Worm (Caenorhabditis elegans) whole organism, late embryonic: ENCODE results near the gene srz-11.
A peak's percentile ranks its signal among the peaks of the same experiment; 100 is the strongest.

Experiments
- C08G9.2 ChIP-seq: sonication (generic microtip); optimal IDR thresholded peaks from 2 replicates; lab custom pipeline; 2016; ENCODE audit warnings: mild to moderate bottlenecking, missing genetic modification characterization, moderate library complexity, missing compliant biosample characterization
- F13H6.1 ChIP-seq: sonication (generic microtip); optimal IDR thresholded peaks from 2 replicates; lab custom pipeline; 2016; ENCODE audit warnings: missing genetic modification characterization, missing compliant biosample characterization
- K02D7.2 ChIP-seq: sonication (generic microtip); optimal IDR thresholded peaks from 2 replicates; lab custom pipeline; 2017; ENCODE audit warnings: mild to moderate bottlenecking, missing genetic modification characterization, missing compliant biosample characterization
- T23F11.4 ChIP-seq: fragments of 200-800 bp; sonication (Bioruptor generic); optimal IDR thresholded peaks from 2 replicates; lab custom pipeline; 2018; ENCODE audit warnings: mild to moderate bottlenecking, missing genetic modification characterization, missing compliant biosample characterization
- ama-1 ChIP-seq: fragments of 150-350 bp; optimal IDR thresholded peaks from 2 replicates; lab custom pipeline; 2014
- ceh-18 ChIP-seq: sonication (generic microtip); optimal IDR thresholded peaks from 2 replicates; lab custom pipeline; 2016; ENCODE audit warnings: missing genetic modification characterization, missing compliant biosample characterization
- ceh-19 ChIP-seq: fragments of 200-800 bp; sonication (Bioruptor generic); optimal IDR thresholded peaks from 2 replicates; lab custom pipeline; 2018; ENCODE audit warnings: mild to moderate bottlenecking, missing genetic modification characterization, missing compliant biosample characterization
- ceh-2 ChIP-seq: sonication (generic microtip); optimal IDR thresholded peaks from 2 replicates; lab custom pipeline; 2016; ENCODE audit warnings: missing genotype, missing genetic modification characterization, missing compliant biosample characterization
- ceh-22 ChIP-seq: sonication (generic microtip); optimal IDR thresholded peaks from 2 replicates; lab custom pipeline; 2017; ENCODE audit warnings: missing biosample characterization, missing genetic modification characterization
- ceh-30 ChIP-seq: fragments of 150-350 bp; optimal IDR thresholded peaks from 2 replicates; lab custom pipeline; 2014; ENCODE audit warnings: missing biosample characterization, missing genetic modification characterization
- ceh-31 ChIP-seq: sonication (generic microtip); optimal IDR thresholded peaks from 2 replicates; lab custom pipeline; 2016; ENCODE audit warnings: missing genetic modification characterization, missing compliant biosample characterization
- ceh-45 ChIP-seq: fragments of 200-800 bp; sonication (Bioruptor generic); IDR thresholded peaks from 2 replicates; pipeline ENCODE4 v1.3.6; 2022; ENCODE audit warnings: missing genetic modification reagents, missing genetic modification characterization, missing compliant biosample characterization
- ceh-48 ChIP-seq: sonication (generic microtip); optimal IDR thresholded peaks from 2 replicates; lab custom pipeline; 2016; ENCODE audit warnings: missing genetic modification characterization, inconsistent platforms, missing compliant biosample characterization
- che-1 ChIP-seq: sonication (generic microtip); optimal IDR thresholded peaks from 2 replicates; lab custom pipeline; 2016; ENCODE audit warnings: mild to moderate bottlenecking, missing genetic modification characterization, missing compliant biosample characterization
- dmd-4 ChIP-seq: sonication (generic microtip); optimal IDR thresholded peaks from 2 replicates; lab custom pipeline; 2016; ENCODE audit warnings: borderline replicate concordance, missing genetic modification characterization, missing compliant biosample characterization
- elt-4 ChIP-seq: sonication (generic microtip); optimal IDR thresholded peaks from 2 replicates; lab custom pipeline; 2016; ENCODE audit warnings: missing genetic modification characterization, missing compliant biosample characterization
- ets-4 ChIP-seq: sonication (generic microtip); optimal IDR thresholded peaks from 2 replicates; lab custom pipeline; 2016; ENCODE audit warnings: missing genetic modification characterization, missing compliant biosample characterization
- eyg-1 ChIP-seq: sonication (generic microtip); optimal IDR thresholded peaks from 2 replicates; lab custom pipeline; 2016; ENCODE audit warnings: missing genotype, missing genetic modification characterization, missing compliant biosample characterization
- fax-1 ChIP-seq: sonication (generic microtip); optimal IDR thresholded peaks from 2 replicates; lab custom pipeline; 2016; ENCODE audit warnings: missing genotype, missing genetic modification characterization, missing compliant biosample characterization
- fkh-10 ChIP-seq: fragments of 150-350 bp; optimal IDR thresholded peaks from 2 replicates; lab custom pipeline; 2014; ENCODE audit warnings: missing biosample characterization, missing genetic modification reagents, missing genetic modification characterization
- fkh-6 ChIP-seq: sonication (generic microtip); optimal IDR thresholded peaks from 2 replicates; lab custom pipeline; 2016; ENCODE audit warnings: missing genetic modification characterization, missing compliant biosample characterization
- hlh-13 ChIP-seq: fragments of 200-800 bp; sonication (Bioruptor generic); optimal IDR thresholded peaks from 2 replicates; lab custom pipeline; 2018; ENCODE audit warnings: mild to moderate bottlenecking, missing genetic modification characterization, missing compliant biosample characterization
- hlh-30 ChIP-seq: sonication (generic microtip); optimal IDR thresholded peaks from 2 replicates; lab custom pipeline; 2017; ENCODE audit warnings: antibody characterized with exemption, missing genetic modification characterization, missing compliant biosample characterization; ENCODE audit not compliant: insufficient read depth
- hlh-8 ChIP-seq: sonication (generic microtip); optimal IDR thresholded peaks from 2 replicates; lab custom pipeline; 2016; ENCODE audit warnings: missing genotype, missing genetic modification characterization, missing compliant biosample characterization
- lin-11 ChIP-seq: fragments of 200-800 bp; sonication (Bioruptor generic); optimal IDR thresholded peaks from 2 replicates; lab custom pipeline; 2018; ENCODE audit warnings: mild to moderate bottlenecking, missing genetic modification characterization, missing compliant biosample characterization
- nhr-232 ChIP-seq: sonication (generic microtip); optimal IDR thresholded peaks from 2 replicates; lab custom pipeline; 2016; ENCODE audit warnings: missing genetic modification characterization, missing compliant biosample characterization
- odd-2 ChIP-seq: sonication (generic microtip); optimal IDR thresholded peaks from 2 replicates; lab custom pipeline; 2017; ENCODE audit warnings: antibody characterized with exemption, mild to moderate bottlenecking, missing genetic modification characterization, missing compliant biosample characterization
- pat-9 ChIP-seq: fragments of 200-800 bp; sonication (Bioruptor generic); optimal IDR thresholded peaks from 2 replicates; lab custom pipeline; 2018; ENCODE audit warnings: mild to moderate bottlenecking, missing genetic modification characterization, moderate library complexity, missing compliant biosample characterization
- pax-1 ChIP-seq: fragments of 150-350 bp; optimal IDR thresholded peaks from 2 replicates; lab custom pipeline; 2014; ENCODE audit warnings: missing biosample characterization, missing genetic modification characterization
- pha-2 ChIP-seq: sonication (generic microtip); optimal IDR thresholded peaks from 2 replicates; lab custom pipeline; 2017; ENCODE audit warnings: mild to moderate bottlenecking, missing genetic modification characterization, missing compliant biosample characterization
- pha-4 ChIP-seq: fragments of 150-350 bp; optimal IDR thresholded peaks from 2 replicates; lab custom pipeline; 2018; ENCODE audit warnings: missing biosample characterization, missing genetic modification reagents, missing genetic modification characterization
- sdc-2 ChIP-seq: sonication (generic microtip); optimal IDR thresholded peaks from 2 replicates; lab custom pipeline; 2016; ENCODE audit warnings: missing genotype, missing genetic modification characterization, missing compliant biosample characterization
- sox-4 ChIP-seq: sonication (generic microtip); optimal IDR thresholded peaks from 2 replicates; lab custom pipeline; 2017; ENCODE audit warnings: mild to moderate bottlenecking, missing genetic modification characterization, inconsistent platforms, missing compliant biosample characterization
- syd-9 ChIP-seq: sonication (generic microtip); optimal IDR thresholded peaks from 2 replicates; lab custom pipeline; 2016; ENCODE audit warnings: mild to moderate bottlenecking, missing genetic modification characterization, moderate library complexity, missing compliant biosample characterization
- tbx-7 ChIP-seq: sonication (generic microtip); optimal IDR thresholded peaks from 2 replicates; lab custom pipeline; 2016; ENCODE audit warnings: missing genotype, missing genetic modification characterization, missing compliant biosample characterization
- unc-3 ChIP-seq, 2 experiments: fragments of 200-800 bp in 1 of 2; sonication (Bioruptor generic) in 1 of 2; sonication (generic microtip) in 1 of 2; conservative IDR thresholded peaks in 1 of 2; optimal IDR thresholded peaks in 1 of 2; 2 replicates each; pipeline versions ENCODE4 v1.3.6 to Lab custom; 2016 to 2022; ENCODE audit warnings: missing compliant biosample characterization in 2 of 2, missing genetic modification characterization in 2 of 2, missing genetic modification reagents in 1 of 2
- unc-86 ChIP-seq: sonication (generic microtip); optimal IDR thresholded peaks from 2 replicates; lab custom pipeline; 2016; ENCODE audit warnings: missing genetic modification characterization, missing compliant biosample characterization
- zip-5 ChIP-seq: sonication (generic microtip); optimal IDR thresholded peaks from 2 replicates; lab custom pipeline; 2016; ENCODE audit warnings: missing genetic modification characterization, missing compliant biosample characterization
- ztf-16 ChIP-seq: sonication (generic microtip); optimal IDR thresholded peaks from 2 replicates; lab custom pipeline; 2017; ENCODE audit warnings: missing genetic modification characterization, missing compliant biosample characterization

Gene srz-11

DNA sequence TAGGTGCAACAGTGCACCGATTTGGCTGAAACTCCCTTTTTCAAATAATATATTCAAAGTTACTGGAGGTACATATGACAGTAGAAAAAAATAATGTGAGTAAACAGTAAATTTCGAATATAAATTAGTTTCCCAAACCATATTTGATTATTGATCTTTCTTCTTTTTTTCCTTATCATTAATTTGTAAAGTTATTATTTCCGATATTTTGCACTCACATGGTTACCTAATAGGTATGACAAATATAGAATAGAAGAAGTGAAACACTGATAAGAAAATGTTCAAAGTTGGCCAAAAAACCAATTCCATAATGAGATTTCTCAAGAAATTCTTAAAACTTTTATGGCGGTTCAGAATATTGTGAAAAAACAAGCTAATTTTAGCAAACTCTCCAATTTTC is 23.1 kb upstream of the srz-11 start:
- TF ChIP-seq pha-4 (no peak), elt-4 (tag; lab: Kevin White, UChicago) (no peak), ets-4 (tag; lab: Kevin White, UChicago) (no peak), lin-11 (tag; lab: Kevin White, UChicago) (no peak), fkh-10 (GFP tag; lab: Kevin White, UChicago) (no peak), ceh-30 (tag; lab: Kevin White, UChicago) (no peak), zip-5 (no peak), ztf-16 (tag; lab: Kevin White, UChicago) (no peak), tbx-7 (tag; lab: Kevin White, UChicago) (no peak), C08G9.2 (tag; lab: Kevin White, UChicago) (no peak), unc-86 (tag; lab: Kevin White, UChicago) (no peak)

DNA sequence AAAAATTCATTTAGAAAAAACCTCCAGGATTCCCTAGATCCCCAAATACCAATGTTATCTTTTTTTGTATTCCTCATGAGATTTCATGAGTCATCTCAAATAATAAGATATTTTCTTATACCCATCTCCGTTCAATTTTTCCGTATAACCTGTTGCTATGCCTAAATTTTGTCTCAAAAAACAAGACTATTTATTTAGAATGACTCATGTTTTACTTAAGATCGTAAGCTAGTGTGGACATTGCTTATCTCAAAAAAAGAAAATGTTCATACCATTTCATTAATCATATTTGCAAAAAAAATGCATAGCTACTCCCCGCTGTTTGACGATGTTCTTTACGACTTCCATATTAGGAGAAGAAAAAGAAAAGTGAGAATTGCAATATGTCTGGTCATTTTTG is 22.6 kb upstream of the srz-11 start, which contains the start of gene K08F9.3:
Gene K08F9.3 (plus strand): TSS at position 301 of the 400 bp plus-strand sequence.
- TF ChIP-seq ztf-16 (tag; lab: Kevin White, UChicago) (no peak), ceh-19 (no peak), elt-4 (tag; lab: Kevin White, UChicago) (no peak), ceh-22 (tag; lab: Kevin White, UChicago) (no peak), T23F11.4 (GFP tag; lab: Kevin White, UChicago) (no peak), sox-4 (tag; lab: Kevin White, UChicago) (no peak), che-1 (no peak), pat-9 (tag; lab: Kevin White, UChicago) (no peak)

DNA sequence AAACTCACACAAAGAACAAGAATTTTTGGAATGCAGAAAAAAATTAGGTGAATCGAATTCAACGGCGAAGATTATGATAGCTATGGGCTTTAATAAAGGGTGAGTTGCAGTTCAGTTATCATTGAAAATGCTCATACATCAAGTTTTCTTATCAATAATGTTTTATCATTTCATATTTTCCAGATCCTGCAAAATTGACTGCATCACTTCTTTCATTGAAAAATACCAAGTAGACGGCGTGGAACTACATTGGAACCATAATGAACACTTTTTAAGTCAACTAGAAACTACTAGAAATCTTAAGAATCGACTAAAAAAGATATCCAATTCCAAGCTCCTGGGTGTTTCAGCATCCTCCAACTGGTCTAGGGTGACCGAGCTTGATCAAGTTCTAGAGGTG is 19.6 kb upstream of the srz-11 start, which contains the start of gene K08F9.1:
Gene K08F9.1 (minus strand): TSS at position 101 of the 400 bp plus-strand sequence.
- TF ChIP-seq ceh-48 (no peak), F13H6.1 (tag; lab: Kevin White, UChicago) (no peak), K02D7.2 (tag; lab: Kevin White, UChicago) (no peak), nhr-232 (tag; lab: Kevin White, UChicago) (no peak), fax-1 (tag; lab: Kevin White, UChicago) (no peak), ceh-2 (no peak), odd-2 (tag; lab: Kevin White, UChicago) (no peak), hlh-13 (GFP tag; lab: Kevin White, UChicago) (no peak), hlh-8 (no peak), fkh-6 (tag; lab: Kevin White, UChicago) (no peak)
- TF ChIP-seq, all 69 proteins: peak for 0

DNA sequence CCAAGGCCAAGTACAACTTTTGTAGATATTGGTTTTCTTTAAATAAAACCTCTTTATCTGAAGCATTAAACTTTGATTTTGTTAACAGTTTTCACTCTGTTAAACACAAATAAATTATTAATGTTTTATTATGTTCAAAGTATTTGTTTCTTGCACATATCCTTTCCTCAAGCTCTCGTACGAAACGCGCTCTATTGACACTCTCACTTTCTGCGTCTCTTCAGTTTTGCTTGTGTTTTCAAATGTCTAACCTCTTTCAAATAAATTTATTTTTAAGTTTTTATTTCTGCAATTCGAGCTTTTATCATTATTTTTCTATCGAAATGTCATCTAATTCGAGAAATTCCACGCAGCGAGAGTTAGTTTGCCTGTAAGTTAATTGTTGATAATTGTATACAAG is 19.1 kb upstream of the srz-11 start, which contains the start of gene K08F9.4:
Gene K08F9.4 (plus strand): TSS at position 222 of the 400 bp plus-strand sequence.
- no peak for TF ChIP-seq sdc-2 (tag; lab: Kevin White, UChicago)
- TF ChIP-seq ceh-48, result no peak
- TF ChIP-seq pax-1 (tag; lab: Kevin White, UChicago), result peak; percentile 54
- no peak for TF ChIP-seq fkh-6 (tag; lab: Kevin White, UChicago)
- no peak for TF ChIP-seq ets-4 (tag; lab: Kevin White, UChicago)
- no peak for TF ChIP-seq ceh-18 (tag; lab: Kevin White, UChicago)
- TF ChIP-seq unc-86 (tag; lab: Kevin White, UChicago), result no peak
- no peak for TF ChIP-seq pha-2
- TF ChIP-seq che-1, result no peak
- no peak for TF ChIP-seq dmd-4
- peak; percentile 16 for TF ChIP-seq ceh-31 (tag; lab: Kevin White, UChicago)
- no peak for TF ChIP-seq C08G9.2 (tag; lab: Kevin White, UChicago)

DNA sequence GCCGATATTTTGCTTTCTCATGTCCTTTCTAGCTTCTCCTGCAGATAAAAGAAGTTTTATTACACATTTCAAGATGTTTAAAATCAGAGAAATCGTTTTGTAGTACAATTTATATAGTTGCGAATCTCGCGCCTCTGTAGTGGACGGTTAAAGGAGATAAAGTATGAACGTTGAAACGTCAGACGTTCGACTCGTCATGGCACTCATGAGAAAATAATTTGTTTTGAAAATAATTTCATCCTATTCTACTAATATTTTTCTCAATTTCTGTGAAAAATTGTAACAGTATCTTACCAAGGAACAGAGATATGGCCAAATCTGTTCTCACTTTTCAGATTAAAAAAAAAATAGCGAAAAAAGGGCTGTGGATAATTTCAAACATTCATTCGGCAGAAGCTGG is 15.1 kb upstream of the srz-11 start, which contains the start of gene T09F5.20:
Gene T09F5.20 (minus strand): TSS at position 101 of the 400 bp plus-strand sequence.
- TF ChIP-seq dmd-4 (no peak), sdc-2 (tag; lab: Kevin White, UChicago) (no peak), ceh-48 (no peak), C08G9.2 (tag; lab: Kevin White, UChicago) (no peak), ama-1 (lab: Kevin White, UChicago) (no peak), eyg-1 (tag; lab: Kevin White, UChicago) (no peak), unc-3 (GFP tag; conservative IDR thresholded peaks at IDR 0.05; lab: Robert Waterston, UW) (no peak), unc-3 (tag; optimal IDR thresholded peaks at IDR 0.05; lab: Kevin White, UChicago) (no peak), fkh-6 (tag; lab: Kevin White, UChicago) (no peak), hlh-30 (tag; lab: Kevin White, UChicago) (no peak), syd-9 (no peak), ceh-45 (GFP tag; lab: Robert Waterston, UW) (no peak)
